Worm (Caenorhabditis elegans) whole organism, L2 larva: ENCODE measurements around the gene C48D1.1.

ENCODE experiments used
- R02D3.7 ChIP-seq: fragments of 150-350 bp; optimal IDR thresholded peaks from 2 replicates; lab custom pipeline; 2014; ENCODE audit warnings: missing biosample characterization, missing genetic modification characterization
- Y55F3AM.14 ChIP-seq: fragments of 200-800 bp; sonication (Bioruptor generic); optimal IDR thresholded peaks from 2 replicates; lab custom pipeline; 2018; ENCODE audit warnings: mild to moderate bottlenecking, missing genetic modification characterization, missing compliant biosample characterization
- ama-1 ChIP-seq: fragments of 150-350 bp; optimal IDR thresholded peaks from 2 replicates; lab custom pipeline; 2018; ENCODE audit warnings: inconsistent platforms
- blmp-1 ChIP-seq: sonication (generic microtip); optimal IDR thresholded peaks from 2 replicates; lab custom pipeline; 2017; ENCODE audit warnings: missing genetic modification characterization, mild to moderate bottlenecking, missing compliant biosample characterization, antibody characterized with exemption, moderate library complexity; ENCODE audit not compliant: insufficient read depth
- ceh-82 ChIP-seq: fragments of 150-350 bp; optimal IDR thresholded peaks from 2 replicates; lab custom pipeline; 2014; ENCODE audit warnings: missing biosample characterization, missing genetic modification characterization
- crh-2 ChIP-seq: sonication (generic microtip); optimal IDR thresholded peaks from 2 replicates; lab custom pipeline; 2017; ENCODE audit warnings: missing biosample characterization, missing genetic modification characterization
- dmd-4 ChIP-seq: sonication (generic microtip); optimal IDR thresholded peaks from 2 replicates; lab custom pipeline; 2017; ENCODE audit warnings: missing biosample characterization, missing genetic modification characterization
- elt-1 ChIP-seq: fragments of 150-350 bp; optimal IDR thresholded peaks from 2 replicates; lab custom pipeline; 2014; ENCODE audit warnings: missing biosample characterization, missing genetic modification characterization
- elt-3 ChIP-seq: sonication (generic microtip); optimal IDR thresholded peaks from 2 replicates; lab custom pipeline; 2017; ENCODE audit warnings: missing biosample characterization, missing genetic modification characterization
- fos-1 ChIP-seq: fragments of 150-350 bp; optimal IDR thresholded peaks from 2 replicates; lab custom pipeline; 2014; ENCODE audit warnings: missing biosample characterization, missing genetic modification characterization
- lin-11 ChIP-seq: fragments of 150-350 bp; sonication (generic microtip); optimal IDR thresholded peaks from 2 replicates; lab custom pipeline; 2014; ENCODE audit warnings: missing biosample characterization, missing genetic modification characterization, inconsistent platforms, mixed read lengths
- lin-13 ChIP-seq: fragments of 150-350 bp; optimal IDR thresholded peaks from 2 replicates; lab custom pipeline; 2014; ENCODE audit warnings: missing biosample characterization, missing genetic modification reagents, missing genetic modification characterization
- lsy-2 ChIP-seq, 2 experiments: fragments of 150-350 bp in 1 of 2; sonication (generic microtip) in 1 of 2; optimal IDR thresholded peaks; 2 replicates each; lab custom pipeline; 2014 to 2017; ENCODE audit warnings: missing biosample characterization in 2 of 2, missing genetic modification characterization in 2 of 2
- mab-5 ChIP-seq: fragments of 150-350 bp; optimal IDR thresholded peaks from 2 replicates; lab custom pipeline; 2014; ENCODE audit warnings: missing biosample characterization, missing genetic modification characterization
- mdl-1 ChIP-seq, 2 experiments: fragments of 150-350 bp in 1 of 2; sonication (generic microtip) in 1 of 2; optimal IDR thresholded peaks; 2 replicates each; lab custom pipeline; 2017; ENCODE audit warnings: missing biosample characterization in 2 of 2, missing genetic modification characterization in 2 of 2
- nhr-11 ChIP-seq: fragments of 150-350 bp; optimal IDR thresholded peaks from 2 replicates; lab custom pipeline; 2014; ENCODE audit warnings: missing biosample characterization, missing genetic modification characterization
- nhr-12 ChIP-seq: fragments of 150-350 bp; optimal IDR thresholded peaks from 2 replicates; lab custom pipeline; 2014; ENCODE audit warnings: missing biosample characterization, missing genetic modification characterization
- nhr-129 ChIP-seq: fragments of 150-350 bp; optimal IDR thresholded peaks from 2 replicates; lab custom pipeline; 2014; ENCODE audit warnings: missing biosample characterization, missing genetic modification characterization
- nhr-23 ChIP-seq: fragments of 150-350 bp; optimal IDR thresholded peaks from 2 replicates; lab custom pipeline; 2014; ENCODE audit warnings: missing biosample characterization, missing genetic modification reagents, missing genetic modification characterization
- nhr-6 ChIP-seq: fragments of 150-350 bp; optimal IDR thresholded peaks from 2 replicates; lab custom pipeline; 2014; ENCODE audit warnings: missing biosample characterization, missing genetic modification characterization
- nhr-77 ChIP-seq: fragments of 150-350 bp; optimal IDR thresholded peaks from 2 replicates; lab custom pipeline; 2014; ENCODE audit warnings: missing biosample characterization, missing genetic modification characterization
- peb-1 ChIP-seq: fragments of 150-350 bp; optimal IDR thresholded peaks from 2 replicates; lab custom pipeline; 2014; ENCODE audit warnings: missing biosample characterization, missing genetic modification characterization
- skn-1 ChIP-seq: sonication (generic microtip); optimal IDR thresholded peaks from 2 replicates; lab custom pipeline; 2017; ENCODE audit warnings: missing biosample characterization, missing genetic modification characterization
- sma-9 ChIP-seq, 2 experiments: fragments of 150-350 bp in 1 of 2; sonication (generic microtip) in 1 of 2; optimal IDR thresholded peaks; 2 replicates each; lab custom pipeline; 2014 to 2016; ENCODE audit warnings: missing genetic modification characterization in 2 of 2, mild to moderate bottlenecking in 1 of 2, missing biosample characterization in 1 of 2, missing compliant biosample characterization in 1 of 2, missing genetic modification reagents in 1 of 2, moderate library complexity in 1 of 2
- unc-39 ChIP-seq: fragments of 150-350 bp; optimal IDR thresholded peaks from 2 replicates; lab custom pipeline; 2014; ENCODE audit warnings: missing biosample characterization, missing genetic modification characterization
- unc-55 ChIP-seq: fragments of 150-350 bp; sonication (generic microtip); optimal IDR thresholded peaks from 3 replicates; lab custom pipeline; 2014; ENCODE audit warnings: missing biosample characterization, missing genetic modification reagents, missing genetic modification characterization
- unc-62 ChIP-seq: fragments of 150-350 bp; optimal IDR thresholded peaks from 2 replicates; lab custom pipeline; 2014; ENCODE audit warnings: missing biosample characterization, missing genetic modification reagents, missing genetic modification characterization
- zag-1 ChIP-seq: fragments of 150-350 bp; optimal IDR thresholded peaks from 2 replicates; lab custom pipeline; 2014; ENCODE audit warnings: missing biosample characterization, missing genetic modification characterization
- ztf-1 ChIP-seq: fragments of 200-800 bp; sonication (Bioruptor generic); conservative IDR thresholded peaks from 2 replicates; pipeline ENCODE4 v1.3.6; 2022; ENCODE audit warnings: missing genetic modification characterization, missing compliant biosample characterization
- ztf-11 ChIP-seq: sonication (generic microtip); optimal IDR thresholded peaks from 2 replicates; lab custom pipeline; 2017; ENCODE audit warnings: missing biosample characterization, missing genetic modification characterization

The C48D1.1 gene

ce11 chrIV:13189467-13189866 lies 7.7 kb downstream of the C48D1.1 start, which contains the start of gene F58D2.2:
F58D2.2 (plus strand) TSS chrIV:13189767.
- TF ChIP-seq elt-3 (no peak), zag-1 (tag; lab: Kevin White, UChicago) (no peak)

DNA sequence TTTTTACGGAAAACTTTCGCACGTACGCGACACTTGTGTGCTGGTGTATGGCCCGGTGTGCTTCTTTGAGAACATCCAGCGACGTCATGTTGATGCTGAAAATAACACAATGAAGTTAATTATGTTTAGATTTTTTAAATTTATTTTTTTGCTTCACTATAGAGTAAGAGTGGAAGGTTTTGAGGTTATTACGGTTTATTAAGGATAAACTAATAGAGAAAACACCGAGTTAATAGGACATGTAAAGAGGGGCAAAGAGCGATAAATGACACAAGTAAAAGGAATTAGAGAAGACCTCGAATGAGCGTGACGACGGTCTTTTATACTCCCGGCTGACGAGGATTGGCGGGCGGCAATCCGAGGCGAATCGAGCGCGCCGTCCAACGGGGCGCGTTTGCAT lies 8.2 kb downstream of the C48D1.1 start, which contains the start of gene F58D2.4:
Gene F58D2.4, minus strand, starts transcription at position 101 of the 400 bp plus-strand sequence.
- TF ChIP-seq mab-5 (tag; lab: Kevin White, UChicago) (no peak), nhr-11 (tag; lab: Kevin White, UChicago) (no peak), fos-1 (tag; lab: Kevin White, UChicago) (no peak), ama-1 (lab: Kevin White, UChicago) (no peak), crh-2 (tag; lab: Kevin White, UChicago) (no peak), mdl-1 (tag; optimal IDR thresholded peaks at IDR 0.05; lab: Kevin White, UChicago) (no peak), nhr-12 (tag; lab: Kevin White, UChicago) (no peak), nhr-6 (tag; lab: Kevin White, UChicago) (no peak), unc-62 (no peak), ztf-11 (tag; lab: Kevin White, UChicago) (no peak), lin-13 (no peak), blmp-1 (tag; lab: Kevin White, UChicago) (no peak), nhr-77 (tag; lab: Kevin White, UChicago) (no peak), nhr-23 (tag; lab: Kevin White, UChicago) (no peak), dmd-4 (no peak)

DNA sequence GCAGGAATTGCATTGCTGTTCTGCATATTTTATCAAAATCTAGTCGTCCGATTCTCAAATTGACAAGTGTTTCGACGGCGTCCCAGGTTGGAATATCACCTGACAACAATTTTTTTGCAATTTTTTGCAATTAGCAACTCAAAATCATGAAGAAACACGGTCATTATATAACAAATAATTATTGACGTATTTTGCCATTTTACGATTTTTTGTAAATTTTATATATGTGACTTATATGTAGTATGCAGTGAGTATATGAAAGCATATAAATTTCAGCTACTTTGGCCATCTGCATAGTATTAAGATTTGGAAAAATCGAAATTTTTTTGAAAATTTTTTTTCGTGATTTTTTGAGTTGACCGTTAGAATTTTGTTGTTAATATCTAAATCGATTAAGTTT lies 16.5 kb downstream of the C48D1.1 start, which contains the start of gene F58D2.3:
Gene F58D2.3, minus strand, starts transcription at position 101 of the 400 bp plus-strand sequence.
- no peak for TF ChIP-seq lin-13
- TF ChIP-seq lin-11 (tag; lab: Kevin White, UChicago): no peak
- TF ChIP-seq, all 48 proteins: peak for 0

DNA sequence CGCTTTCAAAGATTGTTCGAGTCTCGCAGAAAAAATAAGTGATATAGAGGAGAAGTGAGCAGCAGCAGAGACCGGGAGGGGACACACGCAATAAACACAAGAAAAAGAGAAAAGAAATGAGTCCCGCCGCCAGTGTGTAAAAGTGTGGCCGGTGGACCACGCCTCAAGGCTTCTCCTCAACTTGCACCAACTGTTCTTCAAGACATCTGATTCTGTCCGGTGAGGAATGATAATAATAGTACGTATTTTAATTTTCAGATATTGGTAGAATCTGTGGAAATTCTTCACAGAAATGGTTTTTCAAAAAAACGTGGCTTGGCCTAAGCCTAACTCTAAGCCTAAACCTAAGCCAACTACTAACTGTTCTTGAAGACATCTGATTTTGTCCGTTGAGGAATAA lies 17.9 kb downstream of the C48D1.1 start, which contains the start of gene lev-1:
Gene lev-1, minus strand, starts transcription at position 101 of the 400 bp plus-strand sequence.
- TF ChIP-seq ztf-1 (GFP tag; lab: Robert Waterston, UW) (no peak), nhr-129 (peak; percentile 31), mdl-1 (tag; optimal IDR thresholded peaks at IDR 0.05; lab: Kevin White, UChicago) (no peak), peb-1 (tag; lab: Kevin White, UChicago) (no peak), ceh-82 (tag; lab: Kevin White, UChicago) (no peak)

DNA sequence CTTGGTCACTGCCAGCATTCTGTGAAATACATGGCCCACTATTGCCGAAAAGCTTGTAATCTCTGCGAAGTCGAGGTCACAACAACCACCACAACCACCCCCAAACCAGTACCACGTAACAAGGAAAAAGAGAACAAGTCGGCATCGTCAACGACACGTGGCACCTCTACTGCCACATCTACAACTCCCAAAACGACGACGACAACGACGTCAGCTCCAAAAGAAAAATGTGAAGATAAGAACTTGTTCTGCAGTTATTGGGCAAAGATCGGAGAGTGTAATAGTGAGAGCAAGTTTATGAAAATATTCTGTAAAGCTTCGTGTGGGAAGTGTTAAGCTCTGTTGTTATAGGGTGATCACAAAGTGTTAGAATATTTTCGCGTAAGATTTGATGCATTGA lies 23.8 kb downstream of the C48D1.1 start:
- TF ChIP-seq zag-1 (tag; lab: Kevin White, UChicago) (no peak), R02D3.7 (no peak), crh-2 (tag; lab: Kevin White, UChicago) (no peak), ztf-1 (GFP tag; lab: Robert Waterston, UW) (no peak), sma-9 (GFP tag; optimal IDR thresholded peaks at IDR 0.05; lab: Kevin White, UChicago) (no peak), sma-9 (tag; optimal IDR thresholded peaks at IDR 0.05; lab: Kevin White, UChicago) (no peak)

DNA sequence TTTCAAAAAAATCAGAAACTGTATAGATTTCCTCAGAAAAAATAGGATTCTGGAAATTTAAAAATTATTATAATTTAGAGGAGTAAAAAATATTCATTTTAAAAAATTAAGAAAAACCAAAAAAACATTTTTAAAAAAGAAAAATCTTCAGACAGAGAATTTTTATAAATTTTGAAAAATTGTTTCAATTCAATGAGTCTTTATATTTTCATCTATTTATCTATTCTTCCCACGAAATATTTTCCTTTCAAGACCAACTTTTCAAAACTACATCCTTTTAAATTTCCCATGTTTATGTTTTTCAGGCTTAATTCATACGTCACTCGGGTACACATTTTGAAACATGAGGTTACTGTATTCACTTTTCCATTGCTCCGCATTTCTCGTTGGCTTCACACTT lies 26.9 kb downstream of the C48D1.1 start, which contains the start of gene nas-14:
Gene nas-14, plus strand, starts transcription at position 301 of the 400 bp plus-strand sequence.
- TF ChIP-seq ztf-11 (tag; lab: Kevin White, UChicago): no peak
- TF ChIP-seq skn-1 (tag; lab: Kevin White, UChicago): no peak
- no peak for TF ChIP-seq unc-39 (tag; lab: Kevin White, UChicago)
- TF ChIP-seq Y55F3AM.14 (GFP tag; lab: Kevin White, UChicago): no peak
- TF ChIP-seq lsy-2 (tag; optimal IDR thresholded peaks at IDR 0.05; lab: Kevin White, UChicago): no peak
- TF ChIP-seq unc-55: no peak
- no peak for TF ChIP-seq sma-9 (GFP tag; optimal IDR thresholded peaks at IDR 0.05; lab: Kevin White, UChicago)
- TF ChIP-seq sma-9 (tag; optimal IDR thresholded peaks at IDR 0.05; lab: Kevin White, UChicago): no peak
- TF ChIP-seq elt-1 (tag; lab: Kevin White, UChicago): no peak
- TF ChIP-seq elt-3: no peak
- no peak for TF ChIP-seq peb-1 (tag; lab: Kevin White, UChicago)
